Worm (Caenorhabditis elegans): ENCODE results near the gene R07E3.1.

R07E3.1 gene

ce11 chrX:10336592-10336991 is 4.4 kb downstream of the R07E3.1 start:
- TF ChIP-seq W03F9.2 (tag; optimal IDR thresholded peaks at IDR 0.05) (no peak), dao-5 (tag; optimal IDR thresholded peaks at IDR 0.05) (no peak), him-1 (tag; optimal IDR thresholded peaks at IDR 0.05) (no peak)

- TF ChIP-seq dao-5 (tag; optimal IDR thresholded peaks at IDR 0.05) (no peak), W03F9.2 (tag; optimal IDR thresholded peaks at IDR 0.05) (no peak), him-1 (tag; optimal IDR thresholded peaks at IDR 0.05) (no peak)
These were observed 4.8 kb downstream of the R07E3.1 start, which contains the start of gene idpa-3 for ce11 chrX:10336138-10336537. Gene idpa-3 (plus strand): TSS chrX:10336438.

ce11 chrX:10333301-10333854 is 7.6 kb downstream of the R07E3.1 start, which contains the start of gene R07E3.4:
Gene R07E3.4 (minus strand): TSS chrX:10333351.
- no peak for TF ChIP-seq dao-5 (tag; optimal IDR thresholded peaks at IDR 0.05)
- TF ChIP-seq him-1 (tag; optimal IDR thresholded peaks at IDR 0.05): no peak
- no peak for TF ChIP-seq W03F9.2 (tag; optimal IDR thresholded peaks at IDR 0.05)

ce11 chrX:10332035-10332614 is 8.8 kb downstream of the R07E3.1 start:
- no peak for TF ChIP-seq W03F9.2 (tag; optimal IDR thresholded peaks at IDR 0.05)
- TF ChIP-seq dao-5 (tag; optimal IDR thresholded peaks at IDR 0.05): no peak
- TF ChIP-seq him-1 (tag; optimal IDR thresholded peaks at IDR 0.05): no peak

ce11 chrX:10327323-10328022 is 13.5 kb downstream of the R07E3.1 start, which contains the start of gene acl-5:
Gene acl-5 (minus strand): TSS chrX:10327456.
- TF ChIP-seq dao-5 (tag; optimal IDR thresholded peaks at IDR 0.05) (no peak), him-1 (tag; optimal IDR thresholded peaks at IDR 0.05) (no peak), W03F9.2 (tag; optimal IDR thresholded peaks at IDR 0.05) (no peak)

ce11 chrX:10321401-10321800 is 19.6 kb downstream of the R07E3.1 start:
- no peak for TF ChIP-seq W03F9.2 (tag; optimal IDR thresholded peaks at IDR 0.05)
- no peak for TF ChIP-seq him-1 (tag; optimal IDR thresholded peaks at IDR 0.05)
- TF ChIP-seq dao-5 (tag; optimal IDR thresholded peaks at IDR 0.05): no peak

ce11 chrX:10319653-10320052 is 21.3 kb downstream of the R07E3.1 start:
- TF ChIP-seq W03F9.2 (tag; optimal IDR thresholded peaks at IDR 0.05): no peak
- no peak for TF ChIP-seq dao-5 (tag; optimal IDR thresholded peaks at IDR 0.05)
- no peak for TF ChIP-seq him-1 (tag; optimal IDR thresholded peaks at IDR 0.05)

ce11 chrX:10318437-10318836 is 22.5 kb downstream of the R07E3.1 start:
- TF ChIP-seq W03F9.2 (tag; optimal IDR thresholded peaks at IDR 0.05): no peak
- TF ChIP-seq dao-5 (tag; optimal IDR thresholded peaks at IDR 0.05): no peak
- TF ChIP-seq him-1 (tag; optimal IDR thresholded peaks at IDR 0.05): no peak

- TF ChIP-seq dao-5 (tag; optimal IDR thresholded peaks at IDR 0.05) (no peak), W03F9.2 (tag; optimal IDR thresholded peaks at IDR 0.05) (no peak), him-1 (tag; optimal IDR thresholded peaks at IDR 0.05) (no peak)
These were observed 23.4 kb downstream of the R07E3.1 start, which contains the start of gene R07E3.6 for ce11 chrX:10317565-10317964. Gene R07E3.6 (plus strand): TSS chrX:10317722.

- no peak for TF ChIP-seq him-1 (tag; optimal IDR thresholded peaks at IDR 0.05)
- no peak for TF ChIP-seq dao-5 (tag; optimal IDR thresholded peaks at IDR 0.05)
- TF ChIP-seq W03F9.2 (tag; optimal IDR thresholded peaks at IDR 0.05): no peak
These were observed 25.1 kb downstream of the R07E3.1 start, which contains the start of gene F41E7.9 for ce11 chrX:10315905-10316304. Gene F41E7.9 (minus strand): TSS chrX:10316005.

- no peak for TF ChIP-seq dao-5 (tag; optimal IDR thresholded peaks at IDR 0.05)
- TF ChIP-seq W03F9.2 (tag; optimal IDR thresholded peaks at IDR 0.05): no peak
- no peak for TF ChIP-seq him-1 (tag; optimal IDR thresholded peaks at IDR 0.05)
These were observed 30.6 kb downstream of the R07E3.1 start, which contains the start of gene F41E7.6 for ce11 chrX:10310366-10310765. Gene F41E7.6 (minus strand): TSS chrX:10310466.

ce11 chrX:10307495-10307894 is 33.5 kb downstream of the R07E3.1 start, which contains the start of gene F41E7.7:
Gene F41E7.7 (plus strand): TSS chrX:10307795.
- no peak for TF ChIP-seq him-1 (tag; optimal IDR thresholded peaks at IDR 0.05)
- TF ChIP-seq W03F9.2 (tag; optimal IDR thresholded peaks at IDR 0.05): no peak
- no peak for TF ChIP-seq dao-5 (tag; optimal IDR thresholded peaks at IDR 0.05)

- TF ChIP-seq dao-5 (tag; optimal IDR thresholded peaks at IDR 0.05) (no peak), him-1 (tag; optimal IDR thresholded peaks at IDR 0.05) (no peak), W03F9.2 (tag; optimal IDR thresholded peaks at IDR 0.05) (no peak)
These were observed 34.0 kb downstream of the R07E3.1 start for ce11 chrX:10306923-10307322.

ce11 chrX:10306289-10306688 is 34.7 kb downstream of the R07E3.1 start, which contains the start of gene cnc-8:
Gene cnc-8 (plus strand): TSS chrX:10306595.
- TF ChIP-seq him-1 (tag; optimal IDR thresholded peaks at IDR 0.05) (no peak), dao-5 (tag; optimal IDR thresholded peaks at IDR 0.05) (no peak), W03F9.2 (tag; optimal IDR thresholded peaks at IDR 0.05) (no peak)
